Fruit fly (Drosophila melanogaster) Kc167 (cell line): ENCODE data around the gene GluRIIB.

ENCODE experiments used
- Sin3A ChIP-seq: fragments of >200 bp; optimal IDR thresholded peaks from 2 replicates; lab custom pipeline; 2018; ENCODE audit warnings: missing external identifiers
- h ChIP-seq: fragments of >200 bp; optimal IDR thresholded peaks from 3 replicates; lab custom pipeline; 2018; ENCODE audit warnings: missing external identifiers
- insv ChIP-seq: fragments of >200 bp; optimal IDR thresholded peaks from 3 replicates; lab custom pipeline; 2018; ENCODE audit warnings: missing external identifiers
- psq ChIP-seq: fragments of >200 bp; optimal IDR thresholded peaks from 2 replicates; lab custom pipeline; 2017; ENCODE audit warnings: missing external identifiers

- TF ChIP-seq insv (lab: Kevin White, UChicago): no peak
- TF ChIP-seq Sin3A (lab: Kevin White, UChicago): no peak
- no peak for TF ChIP-seq psq (lab: Kevin White, UChicago)
- no peak for TF ChIP-seq h (lab: Kevin White, UChicago)
These were observed 34.7 kb downstream of the GluRIIB start for dm6 chr2L:5593839-5594238.
